Worm (Caenorhabditis elegans) whole organism, early embryonic: ENCODE measurements around the gene lpr-3.
A peak's percentile ranks its signal among the peaks of the same experiment; 100 is the strongest.

Experiments used
- B0310.2 ChIP-seq: sonication (generic microtip); optimal IDR thresholded peaks from 2 replicates; lab custom pipeline; 2016; ENCODE audit warnings: mild to moderate bottlenecking, missing genetic modification characterization, missing compliant biosample characterization
- F13C5.2 ChIP-seq: sonication (generic microtip); optimal IDR thresholded peaks from 2 replicates; lab custom pipeline; 2017; ENCODE audit warnings: mild to moderate bottlenecking, missing genetic modification characterization, inconsistent platforms, missing compliant biosample characterization
- aly-1 ChIP-seq: sonication (generic microtip); optimal IDR thresholded peaks from 2 replicates; lab custom pipeline; 2016; ENCODE audit warnings: missing genetic modification characterization, missing compliant biosample characterization
- ama-1 ChIP-seq: fragments of 150-350 bp; optimal IDR thresholded peaks from 2 replicates; lab custom pipeline; 2014
- ceh-13 ChIP-seq: fragments of 200-800 bp; sonication (Bioruptor generic); optimal IDR thresholded peaks from 2 replicates; lab custom pipeline; 2018; ENCODE audit warnings: mild to moderate bottlenecking, missing genetic modification characterization, missing compliant biosample characterization
- ceh-36 ChIP-seq: sonication (generic microtip); optimal IDR thresholded peaks from 2 replicates; lab custom pipeline; 2016; ENCODE audit warnings: missing genetic modification characterization, inconsistent platforms, missing compliant biosample characterization
- ets-7 ChIP-seq: sonication (generic microtip); optimal IDR thresholded peaks from 2 replicates; lab custom pipeline; 2016; ENCODE audit warnings: missing genotype, missing genetic modification characterization, missing compliant biosample characterization
- flt-1 ChIP-seq: fragments of 200-800 bp; sonication (Bioruptor generic); IDR thresholded peaks from 2 replicates; pipeline ENCODE4 v1.3.6; 2022; ENCODE audit warnings: missing genetic modification characterization, missing compliant biosample characterization
- hmbx-1 ChIP-seq: sonication (generic microtip); optimal IDR thresholded peaks from 2 replicates; lab custom pipeline; 2016; ENCODE audit warnings: mild to moderate bottlenecking, missing genetic modification characterization, missing compliant biosample characterization
- hmg-4 ChIP-seq: fragments of 200-800 bp; sonication (Bioruptor generic); optimal IDR thresholded peaks from 2 replicates; lab custom pipeline; 2018; ENCODE audit warnings: mild to moderate bottlenecking, missing genetic modification characterization, missing compliant biosample characterization
- hnd-1 ChIP-seq: sonication (generic microtip); optimal IDR thresholded peaks from 2 replicates; lab custom pipeline; 2016; ENCODE audit warnings: missing genetic modification characterization, missing compliant biosample characterization
- pes-1 ChIP-seq: fragments of 200-800 bp; sonication (Bioruptor generic); IDR thresholded peaks from 2 replicates; pipeline ENCODE4 v1.3.6; 2022; ENCODE audit warnings: missing genetic modification reagents, missing genetic modification characterization, missing compliant biosample characterization
- scrt-1 ChIP-seq: fragments of 200-800 bp; sonication (Bioruptor generic); IDR thresholded peaks from 2 replicates; pipeline ENCODE4 v1.3.6; 2022; ENCODE audit warnings: missing genetic modification characterization, missing compliant biosample characterization
- sea-1 ChIP-seq: fragments of 200-800 bp; sonication (Bioruptor generic); conservative IDR thresholded peaks from 2 replicates; pipeline ENCODE4 v1.3.6; 2022; ENCODE audit warnings: missing genetic modification characterization, missing compliant biosample characterization
- tbx-11 ChIP-seq: fragments of 200-800 bp; sonication (Bioruptor generic); IDR thresholded peaks from 2 replicates; pipeline ENCODE4 v1.3.6; 2022; ENCODE audit warnings: missing genetic modification characterization, missing compliant biosample characterization
- tbx-37 ChIP-seq: fragments of 200-800 bp; sonication (Bioruptor generic); conservative IDR thresholded peaks from 2 replicates; pipeline ENCODE4 v1.3.6; 2022; ENCODE audit warnings: missing genetic modification reagents, missing genetic modification characterization, missing compliant biosample characterization
- tra-4 ChIP-seq: sonication (generic microtip); optimal IDR thresholded peaks from 2 replicates; lab custom pipeline; 2017; ENCODE audit warnings: missing genetic modification characterization, missing compliant biosample characterization

The lpr-3 gene

DNA sequence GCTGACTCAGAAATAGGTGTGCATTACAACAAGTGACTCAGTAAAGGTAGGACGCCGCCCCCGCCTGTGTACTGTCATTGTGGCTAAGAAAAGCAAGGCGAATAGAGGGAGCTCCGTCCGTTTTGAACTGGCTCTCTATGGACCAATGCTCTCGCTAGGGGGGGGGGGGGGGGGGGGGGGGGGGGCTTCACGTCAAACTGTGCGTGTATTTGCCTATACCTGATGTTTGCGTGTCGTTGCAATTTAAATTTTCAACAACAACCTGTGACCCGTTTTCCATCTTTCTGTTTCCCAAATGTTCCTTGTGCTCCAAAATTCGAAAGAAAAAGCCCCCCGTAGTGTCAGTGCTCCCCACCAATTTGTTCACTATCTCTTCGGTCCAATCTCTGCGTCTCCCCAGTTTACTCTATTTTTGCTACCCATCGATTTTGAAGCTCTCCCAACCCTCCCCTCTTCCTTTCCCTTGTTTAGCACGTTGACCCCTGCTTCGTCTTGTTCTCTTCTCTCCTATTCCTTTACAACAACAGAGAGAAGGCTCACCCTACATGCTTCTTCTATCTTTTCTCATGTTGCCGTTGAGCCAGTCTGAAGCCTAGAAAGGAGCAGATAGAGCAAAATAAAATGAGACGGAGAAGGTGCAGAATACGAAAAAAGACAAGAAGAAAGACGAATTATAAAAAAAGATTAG lies 22.6 kb upstream of the lpr-3 start:
- TF ChIP-seq scrt-1 (GFP tag; lab: Robert Waterston, UW): no peak
- TF ChIP-seq ama-1 (lab: Kevin White, UChicago): peak; percentile 43
- no peak for TF ChIP-seq tbx-11 (GFP tag; lab: Robert Waterston, UW)
- TF ChIP-seq pes-1 (GFP tag; lab: Robert Waterston, UW): 0 out of 2 replicates have a peak, but pooled peaks have one; percentile 4
- peak; percentile 67 for TF ChIP-seq hmg-4 (GFP tag; lab: Kevin White, UChicago)
- TF ChIP-seq F13C5.2: peak; percentile 17
- no peak for TF ChIP-seq hnd-1

DNA sequence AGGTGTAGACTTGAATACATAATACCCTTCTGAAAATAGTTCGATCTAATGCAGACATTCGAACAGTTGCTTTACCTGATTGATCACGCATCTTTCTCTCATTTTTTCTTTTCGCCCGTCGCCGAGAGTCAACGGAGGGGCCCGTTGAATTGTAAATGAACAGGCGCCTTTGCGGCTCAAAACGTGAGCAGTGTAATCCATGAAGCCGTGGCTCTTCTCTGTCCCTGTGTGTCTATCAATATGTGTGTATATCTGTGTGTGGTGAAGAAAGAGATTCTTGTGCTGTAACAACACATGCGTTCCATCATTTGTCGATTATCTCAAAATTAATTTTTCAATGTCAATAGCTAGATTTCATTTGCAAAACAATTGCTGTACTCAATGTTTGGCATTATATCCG lies 21.6 kb upstream of the lpr-3 start:
- TF ChIP-seq ets-7 (tag; lab: Kevin White, UChicago): no peak
- no peak for TF ChIP-seq pes-1 (GFP tag; lab: Robert Waterston, UW)
- no peak for TF ChIP-seq scrt-1 (GFP tag; lab: Robert Waterston, UW)
- TF ChIP-seq flt-1 (GFP tag; lab: Robert Waterston, UW): no peak
- TF ChIP-seq ceh-13 (GFP tag; lab: Kevin White, UChicago): no peak
- no peak for TF ChIP-seq aly-1 (tag; lab: Kevin White, UChicago)
- TF ChIP-seq F13C5.2: no peak
- TF ChIP-seq hmg-4 (GFP tag; lab: Kevin White, UChicago): no peak
- no peak for TF ChIP-seq tra-4
- no peak for TF ChIP-seq sea-1 (GFP tag; lab: Robert Waterston, UW)
- TF ChIP-seq hmbx-1 (tag; lab: Kevin White, UChicago): no peak
- no peak for TF ChIP-seq tbx-11 (GFP tag; lab: Robert Waterston, UW)
- no peak for TF ChIP-seq hnd-1

DNA sequence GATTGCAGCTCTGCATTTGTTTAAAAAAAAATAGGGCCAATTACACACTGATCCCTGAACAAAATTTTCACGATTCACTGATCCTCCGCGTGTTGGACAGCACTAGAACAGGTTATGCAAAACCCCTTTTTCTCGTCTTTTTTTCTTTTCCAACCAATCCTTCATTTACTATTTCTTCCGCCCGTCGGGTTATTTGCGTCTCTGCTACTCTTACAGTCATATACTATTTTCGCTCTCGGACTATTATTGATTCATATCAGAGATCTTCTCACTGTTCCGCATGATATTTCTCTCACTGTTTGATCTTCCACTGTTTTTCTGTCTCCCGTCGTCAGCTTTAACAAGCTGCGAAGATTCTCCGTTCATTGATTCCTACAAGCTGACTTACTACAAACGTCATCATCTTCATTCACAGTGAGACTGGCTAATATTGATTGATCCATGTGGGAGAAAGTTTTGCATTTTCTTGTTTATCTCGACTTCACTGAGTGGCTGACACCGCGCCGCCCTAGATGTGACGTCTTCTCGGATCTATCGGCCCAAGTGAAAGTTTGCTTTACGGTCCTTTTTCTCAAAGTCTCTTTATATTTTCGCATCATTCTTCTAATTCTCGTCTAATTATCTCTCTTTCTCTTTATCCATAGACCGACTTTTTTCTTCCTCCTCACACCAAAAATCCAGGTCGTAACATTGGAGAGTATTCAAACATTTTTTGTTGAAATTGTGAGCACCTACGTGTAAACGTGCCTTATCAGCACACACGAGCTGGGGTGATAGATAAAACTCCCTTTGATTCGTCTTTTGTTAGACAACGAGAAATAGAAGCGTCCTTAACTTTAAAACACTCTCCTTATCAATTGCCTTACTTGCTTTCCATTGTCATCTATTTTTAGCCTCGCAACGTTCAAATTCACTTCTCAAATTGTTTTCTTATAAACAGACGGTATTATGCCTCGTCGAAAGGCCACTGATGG lies 20.8 kb upstream of the lpr-3 start:
- TF ChIP-seq pes-1 (GFP tag; lab: Robert Waterston, UW) (no peak), tbx-37 (no peak), hnd-1 (no peak), hmg-4 (GFP tag; lab: Kevin White, UChicago) (no peak), F13C5.2 (no peak), ama-1 (lab: Kevin White, UChicago) (no peak), B0310.2 (tag; lab: Kevin White, UChicago) (no peak), tra-4 (no peak), ceh-36 (tag; lab: Kevin White, UChicago) (no peak), scrt-1 (GFP tag; lab: Robert Waterston, UW) (no peak), hmbx-1 (tag; lab: Kevin White, UChicago) (no peak)

DNA sequence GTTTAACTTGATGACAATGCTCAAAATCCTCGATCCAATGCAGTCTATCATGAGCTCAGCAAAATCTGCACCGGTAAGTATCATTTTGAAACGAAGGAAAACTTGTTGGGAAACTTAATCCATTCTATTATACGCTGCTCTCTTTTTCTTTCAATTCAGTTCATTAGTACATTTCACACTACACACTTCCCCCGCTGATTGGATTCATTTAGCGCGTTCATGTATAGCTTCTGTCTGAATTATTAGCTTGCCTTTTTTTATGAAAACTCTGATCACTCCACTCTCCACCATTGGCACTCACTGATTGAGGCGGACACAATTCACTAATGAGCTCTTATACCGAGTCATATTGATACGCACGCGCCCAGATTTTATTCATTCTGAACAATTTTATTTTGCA lies 19.0 kb upstream of the lpr-3 start:
- TF ChIP-seq F13C5.2 (no peak), ceh-13 (GFP tag; lab: Kevin White, UChicago) (no peak), B0310.2 (tag; lab: Kevin White, UChicago) (no peak), tbx-37 (no peak), ceh-36 (tag; lab: Kevin White, UChicago) (no peak), flt-1 (GFP tag; lab: Robert Waterston, UW) (no peak), tbx-11 (GFP tag; lab: Robert Waterston, UW) (no peak), aly-1 (tag; lab: Kevin White, UChicago) (no peak), ama-1 (lab: Kevin White, UChicago) (no peak), hmg-4 (GFP tag; lab: Kevin White, UChicago) (no peak), pes-1 (GFP tag; lab: Robert Waterston, UW) (no peak), ets-7 (tag; lab: Kevin White, UChicago) (no peak), tra-4 (no peak), hmbx-1 (tag; lab: Kevin White, UChicago) (no peak), sea-1 (GFP tag; lab: Robert Waterston, UW) (no peak), hnd-1 (no peak), scrt-1 (GFP tag; lab: Robert Waterston, UW) (no peak)

DNA sequence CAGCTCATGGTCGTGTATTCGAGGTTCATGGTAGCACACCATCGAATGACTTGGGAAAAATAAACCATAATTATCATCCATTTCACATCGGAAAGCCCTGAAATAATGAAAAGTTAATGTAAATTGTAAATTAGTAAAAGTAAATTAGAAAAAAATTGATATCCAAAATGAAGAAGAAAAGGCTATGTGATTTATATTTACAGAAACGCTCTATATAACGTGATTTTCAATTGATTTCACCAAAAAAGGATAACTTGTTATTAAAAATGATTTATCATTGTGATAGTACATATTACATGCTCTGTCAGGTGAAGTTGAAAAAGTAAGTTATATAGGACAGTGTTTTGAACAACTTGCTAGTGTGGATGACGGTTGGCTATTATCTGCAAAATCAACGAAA lies 14.4 kb upstream of the lpr-3 start, which contains the start of gene C09F12.3:
C09F12.3 (minus strand) TSS at position 101 of the 400 bp plus-strand sequence.
- no peak for TF ChIP-seq ets-7 (tag; lab: Kevin White, UChicago)
- no peak for TF ChIP-seq hmg-4 (GFP tag; lab: Kevin White, UChicago)
- no peak for TF ChIP-seq flt-1 (GFP tag; lab: Robert Waterston, UW)

DNA sequence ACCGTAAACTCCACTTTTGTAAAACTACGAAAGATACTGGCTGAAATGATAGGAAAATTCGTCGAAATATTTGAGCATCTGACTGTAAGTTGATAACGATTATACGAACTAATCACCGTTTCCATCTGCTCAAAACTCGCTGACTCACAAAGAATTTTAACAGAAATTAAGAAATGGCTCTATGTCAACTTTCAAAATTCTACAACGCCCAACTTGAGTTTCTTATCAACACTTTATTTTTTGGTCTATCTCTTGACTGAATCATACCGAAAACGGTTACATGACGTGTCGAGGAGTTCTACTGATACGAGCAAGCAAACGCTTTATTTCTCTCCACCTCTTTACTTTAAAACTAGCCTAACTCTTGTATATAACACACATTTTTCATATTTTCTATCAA lies 10.0 kb upstream of the lpr-3 start, which contains the start of gene clc-1:
clc-1 (plus strand) TSS at position 264 of the 400 bp plus-strand sequence.
- TF ChIP-seq ama-1 (lab: Kevin White, UChicago): no peak

DNA sequence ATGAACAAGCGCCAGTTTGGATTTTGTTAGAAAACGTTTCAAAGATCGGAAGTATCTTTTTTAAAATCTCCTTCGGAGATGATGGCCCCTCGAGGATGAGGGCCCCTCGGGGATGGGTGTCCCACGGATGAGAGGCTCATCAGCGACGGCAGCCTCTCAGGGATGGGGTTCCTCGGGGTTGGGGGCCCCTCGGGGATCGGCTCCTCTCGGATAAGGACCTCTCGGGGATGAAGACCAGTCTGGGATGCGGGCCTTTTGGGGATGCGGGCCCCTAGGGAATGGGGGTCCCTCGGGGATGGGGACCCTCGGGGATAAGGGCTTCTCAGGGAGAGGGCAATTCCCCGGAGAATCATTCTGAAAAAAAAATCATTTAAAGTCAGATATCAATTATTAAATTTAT lies 6.9 kb upstream of the lpr-3 start:
- no peak for TF ChIP-seq ceh-13 (GFP tag; lab: Kevin White, UChicago)
- TF ChIP-seq tbx-11 (GFP tag; lab: Robert Waterston, UW): no peak
- TF ChIP-seq ama-1 (lab: Kevin White, UChicago): no peak
- TF ChIP-seq ceh-36 (tag; lab: Kevin White, UChicago): no peak
- TF ChIP-seq sea-1 (GFP tag; lab: Robert Waterston, UW): no peak
- TF ChIP-seq hnd-1: no peak
- TF ChIP-seq scrt-1 (GFP tag; lab: Robert Waterston, UW): no peak; the same call in 1 of the 2 replicates
- TF ChIP-seq tbx-37: no peak
- TF ChIP-seq hmbx-1 (tag; lab: Kevin White, UChicago): no peak
